Fruit fly (Drosophila melanogaster) whole organism, pupa: ENCODE measurements around the gene Klp10A.

Source experiments
- CG10348 ChIP-seq: fragments of 200-800 bp; sonication (Bioruptor generic); IDR thresholded peaks from 2 replicates; pipeline ENCODE4 v1.3.6; 2022; ENCODE audit warnings: missing biosample characterization, missing genetic modification characterization
- CG12605 ChIP-seq: fragments of 200-800 bp; sonication (Bioruptor generic); IDR thresholded peaks from 2 replicates; pipeline ENCODE4 v1.3.6; 2022; ENCODE audit warnings: missing biosample characterization, missing genetic modification characterization
- CG14655 ChIP-seq: fragments of 200-800 bp; sonication (Bioruptor generic); optimal IDR thresholded peaks from 3 replicates; lab custom pipeline; 2017; ENCODE audit warnings: mild to moderate bottlenecking, missing biosample characterization, missing genetic modification reagents, missing genetic modification characterization
- CG15710 ChIP-seq: fragments of 200-800 bp; sonication (Bioruptor generic); optimal IDR thresholded peaks from 2 replicates; lab custom pipeline; 2018; ENCODE audit warnings: missing biosample characterization, mild to moderate bottlenecking, missing genetic modification characterization, moderate library complexity
- CG34367 ChIP-seq: fragments of 200-800 bp; sonication (Bioruptor generic); optimal IDR thresholded peaks from 2 replicates; lab custom pipeline; 2018; ENCODE audit warnings: missing biosample characterization, mild to moderate bottlenecking, missing genetic modification characterization
- CG4496 ChIP-seq: fragments of 200-800 bp; sonication (Bioruptor generic); IDR thresholded peaks from 3 replicates; pipeline ENCODE4 v1.3.6; 2022; ENCODE audit warnings: missing biosample characterization, missing genetic modification characterization
- CG8159 ChIP-seq: fragments of 200-800 bp; sonication (Bioruptor generic); optimal IDR thresholded peaks from 3 replicates; lab custom pipeline; 2018; ENCODE audit warnings: missing biosample characterization, mild to moderate bottlenecking, missing genetic modification characterization, moderate library complexity
- CG9948 ChIP-seq: fragments of 200-800 bp; sonication (Bioruptor generic); optimal IDR thresholded peaks from 2 replicates; lab custom pipeline; 2018; ENCODE audit warnings: missing biosample characterization, mild to moderate bottlenecking, missing genetic modification characterization, moderate library complexity
- EcR ChIP-seq: fragments of 200-800 bp; sonication (Bioruptor generic); optimal IDR thresholded peaks from 3 replicates; lab custom pipeline; 2019; ENCODE audit warnings: missing biosample characterization, missing genetic modification characterization, mild to moderate bottlenecking, moderate library complexity, missing genetic modification reagents
- Ets98B ChIP-seq: fragments of 200-800 bp; sonication (Bioruptor generic); IDR thresholded peaks from 2 replicates; pipeline ENCODE4 v1.3.6; 2022; ENCODE audit warnings: missing biosample characterization, missing genetic modification characterization
- Pif1A ChIP-seq: fragments of 200-800 bp; sonication (Bioruptor generic); optimal IDR thresholded peaks from 3 replicates; lab custom pipeline; 2016; ENCODE audit warnings: missing biosample characterization, missing genetic modification characterization
- Pif1B ChIP-seq: fragments of 200-800 bp; sonication (Bioruptor generic); optimal IDR thresholded peaks from 3 replicates; lab custom pipeline; 2016; ENCODE audit warnings: missing biosample characterization, missing genetic modification characterization
- Snoo ChIP-seq: fragments of 200-800 bp; sonication (Bioruptor generic); optimal IDR thresholded peaks from 3 replicates; lab custom pipeline; 2017; ENCODE audit warnings: missing biosample characterization, mild to moderate bottlenecking, missing genetic modification characterization, inconsistent platforms

- no peak for TF ChIP-seq Pif1A
- peak; percentile 16 for TF ChIP-seq EcR (GFP tag; lab: Kevin White, UChicago)
- no peak for TF ChIP-seq CG34367
- no peak for TF ChIP-seq CG14655 (GFP tag; lab: Kevin White, UChicago)
- no peak for TF ChIP-seq CG9948 (tag; lab: Kevin White, UChicago)
- TF ChIP-seq CG8159 (tag; lab: Kevin White, UChicago): no peak
- no peak for TF ChIP-seq CG12605 (GFP tag; lab: Robert Waterston, UW)
- TF ChIP-seq CG15710: no peak
- TF ChIP-seq Ets98B (GFP tag; lab: Robert Waterston, UW): no peak
- TF ChIP-seq Pif1B: no peak
- no peak for TF ChIP-seq CG10348 (GFP tag; lab: Robert Waterston, UW)
- no peak for TF ChIP-seq Snoo (tag; lab: Kevin White, UChicago)
- TF ChIP-seq CG4496 (GFP tag; lab: Robert Waterston, UW): no peak
Observed at dm6 chrX:11153413-11153812, 16.5 kb upstream of the Klp10A start.
